Fruit fly (Drosophila melanogaster) whole organism, embryonic: Measurements from ENCODE around the gene Rab23.
A peak's percentile ranks its signal among the peaks of the same experiment; 100 is the strongest.

Experiments used
- Atf6 ChIP-seq: fragments of 200-800 bp; sonication (Bioruptor generic); IDR thresholded peaks from 2 replicates; pipeline ENCODE4 v1.3.6; 2022; ENCODE audit warnings: missing biosample characterization, missing genetic modification characterization
- B-H1 ChIP-seq: fragments of 200-800 bp; sonication (Bioruptor generic); IDR thresholded peaks from 3 replicates; pipeline ENCODE4 v1.3.6; 2022; ENCODE audit warnings: missing biosample characterization, missing genetic modification characterization
- BEAF-32 ChIP-seq: fragments of 200-800 bp; sonication (Bioruptor generic); optimal IDR thresholded peaks from 3 replicates; lab custom pipeline; 2017; ENCODE audit warnings: missing biosample characterization, missing genetic modification characterization, mild to moderate bottlenecking, moderate library complexity, missing genetic modification reagents
- CG10147 ChIP-seq: fragments of 200-800 bp; sonication (Bioruptor generic); optimal IDR thresholded peaks from 2 replicates; lab custom pipeline; 2019; ENCODE audit warnings: missing biosample characterization, mild to moderate bottlenecking, missing genetic modification characterization, moderate library complexity
- CG10274 ChIP-seq: fragments of 200-800 bp; sonication (Bioruptor generic); optimal IDR thresholded peaks from 3 replicates; lab custom pipeline; 2017; ENCODE audit warnings: missing biosample characterization, mild to moderate bottlenecking, missing genetic modification characterization
- CG10366 ChIP-seq: fragments of 200-800 bp; sonication (Bioruptor generic); IDR thresholded peaks from 2 replicates; pipeline ENCODE4 v1.3.6; 2022; ENCODE audit warnings: missing biosample characterization, missing genetic modification characterization
- CG10654 ChIP-seq: fragments of 200-800 bp; sonication (Bioruptor generic); optimal IDR thresholded peaks from 2 replicates; lab custom pipeline; 2016; ENCODE audit warnings: missing biosample characterization, missing genetic modification characterization
- CG11085 ChIP-seq: fragments of 200-800 bp; sonication (Bioruptor generic); IDR thresholded peaks from 2 replicates; pipeline ENCODE4 v1.3.6; 2022; ENCODE audit warnings: missing biosample characterization, missing genetic modification characterization
- CG12219 ChIP-seq: fragments of 200-800 bp; sonication (Bioruptor generic); optimal IDR thresholded peaks from 3 replicates; lab custom pipeline; 2018; ENCODE audit warnings: missing biosample characterization, mild to moderate bottlenecking, missing genetic modification characterization
- CG13775 ChIP-seq: fragments of 200-800 bp; sonication (Bioruptor generic); optimal IDR thresholded peaks from 3 replicates; lab custom pipeline; 2017; ENCODE audit warnings: missing biosample characterization, mild to moderate bottlenecking, missing genetic modification characterization
- CG17385 ChIP-seq: fragments of 200-800 bp; sonication (Bioruptor generic); optimal IDR thresholded peaks from 3 replicates; lab custom pipeline; 2018; ENCODE audit warnings: missing biosample characterization, mild to moderate bottlenecking, missing genetic modification characterization
- CG1832 ChIP-seq: fragments of 200-800 bp; sonication (Bioruptor generic); optimal IDR thresholded peaks from 2 replicates; lab custom pipeline; 2017; ENCODE audit warnings: missing biosample characterization, mild to moderate bottlenecking, missing genetic modification characterization, inconsistent platforms
- CG18476 ChIP-seq: fragments of 200-800 bp; sonication (Bioruptor generic); optimal IDR thresholded peaks from 2 replicates; lab custom pipeline; 2016; ENCODE audit warnings: missing biosample characterization, mild to moderate bottlenecking, missing genetic modification characterization
- CG34422 ChIP-seq: fragments of 200-800 bp; sonication (Bioruptor generic); IDR thresholded peaks from 3 replicates; pipeline ENCODE4 v1.3.6; 2022; ENCODE audit warnings: missing biosample characterization, missing genetic modification characterization
- CG3726 ChIP-seq: fragments of 200-800 bp; sonication (Bioruptor generic); IDR thresholded peaks from 3 replicates; pipeline ENCODE4, ENCODE4 v1.3.6; 2022; ENCODE audit warnings: missing biosample characterization, missing genetic modification characterization
- CG3847 ChIP-seq: fragments of 200-800 bp; sonication (Bioruptor generic); IDR thresholded peaks from 2 replicates; pipeline ENCODE4 v1.3.6; 2022; ENCODE audit warnings: missing biosample characterization, missing genetic modification characterization
- CG4424 ChIP-seq: fragments of 200-800 bp; sonication (Bioruptor generic); optimal IDR thresholded peaks from 3 replicates; lab custom pipeline; 2016; ENCODE audit warnings: missing biosample characterization, missing genetic modification characterization
- CG6854 ChIP-seq: fragments of 200-800 bp; sonication (Bioruptor generic); optimal IDR thresholded peaks from 3 replicates; lab custom pipeline; 2017; ENCODE audit warnings: missing biosample characterization, mild to moderate bottlenecking, missing genetic modification characterization
- CG7271 ChIP-seq: fragments of 200-800 bp; sonication (Bioruptor generic); optimal IDR thresholded peaks from 2 replicates; lab custom pipeline; 2018; ENCODE audit warnings: missing biosample characterization, mild to moderate bottlenecking, missing genetic modification characterization, moderate library complexity
- CG7963 ChIP-seq: fragments of 200-800 bp; sonication (Bioruptor generic); IDR thresholded peaks from 3 replicates; pipeline ENCODE4 v1.3.6; 2022; ENCODE audit warnings: missing biosample characterization, missing genetic modification characterization; ENCODE audit not compliant: partially characterized antibody
- CG8359 ChIP-seq: fragments of 200-800 bp; sonication (Bioruptor generic); optimal IDR thresholded peaks from 2 replicates; lab custom pipeline; 2017; ENCODE audit warnings: missing biosample characterization, mild to moderate bottlenecking, missing genetic modification characterization, borderline replicate concordance
- CG8478 ChIP-seq: fragments of >200 bp; optimal IDR thresholded peaks from 2 replicates; lab custom pipeline; 2018
- CG9797 ChIP-seq: fragments of 200-800 bp; sonication (Bioruptor generic); optimal IDR thresholded peaks from 3 replicates; lab custom pipeline; 2018; ENCODE audit warnings: missing biosample characterization, mild to moderate bottlenecking, missing genetic modification characterization
- CG9876 ChIP-seq: fragments of 200-800 bp; sonication (Bioruptor generic); optimal IDR thresholded peaks from 2 replicates; lab custom pipeline; 2016; ENCODE audit warnings: missing biosample characterization, missing genetic modification characterization
- D19B ChIP-seq: fragments of 200-800 bp; sonication (Bioruptor generic); optimal IDR thresholded peaks from 2 replicates; lab custom pipeline; 2017; ENCODE audit warnings: missing biosample characterization, mild to moderate bottlenecking, missing genetic modification characterization
- Dbx ChIP-seq: fragments of 200-800 bp; sonication (Bioruptor generic); IDR thresholded peaks from 3 replicates; pipeline ENCODE4 v1.3.6; 2022; ENCODE audit warnings: missing biosample characterization, missing genetic modification characterization
- E2f2 ChIP-seq: fragments of 200-800 bp; sonication (Bioruptor generic); IDR thresholded peaks from 2 replicates; pipeline ENCODE4 v1.3.6; 2022; ENCODE audit warnings: missing biosample characterization, missing genetic modification characterization
- Ets65A ChIP-seq: fragments of 200-800 bp; sonication (Bioruptor generic); peaks from one replicate; lab custom pipeline; 2016; ENCODE audit warnings: missing biosample characterization, missing genetic modification characterization
- Gug ChIP-seq: fragments of 200-800 bp; sonication (Bioruptor generic); IDR thresholded peaks from 4 replicates; pipeline ENCODE4 v1.3.6; 2022; ENCODE audit warnings: missing biosample characterization, missing genetic modification characterization
- HLH54F ChIP-seq: fragments of 200-800 bp; sonication (Bioruptor generic); optimal IDR thresholded peaks from 3 replicates; lab custom pipeline; 2016; ENCODE audit warnings: missing biosample characterization, missing genetic modification characterization
- Lpt ChIP-seq: fragments of >200 bp; optimal IDR thresholded peaks from 2 replicates; lab custom pipeline; 2018; ENCODE audit warnings: missing biosample characterization, missing genetic modification characterization
- Mes4 ChIP-seq: fragments of 200-800 bp; sonication (Bioruptor generic); optimal IDR thresholded peaks from 2 replicates; lab custom pipeline; 2016; ENCODE audit warnings: missing biosample characterization, missing genetic modification characterization
- Nf-YC ChIP-seq: fragments of 200-800 bp; optimal IDR thresholded peaks from 3 replicates; lab custom pipeline; 2019; ENCODE audit warnings: missing biosample characterization, mild to moderate bottlenecking, missing genetic modification characterization, moderate library complexity
- Scr ChIP-seq: fragments of 200-800 bp; sonication (Bioruptor generic); IDR thresholded peaks from 2 replicates; pipeline ENCODE4 v1.3.6; 2022; ENCODE audit warnings: missing biosample characterization, missing genetic modification characterization; ENCODE audit not compliant: partially characterized antibody
- Usf ChIP-seq: fragments of 200-800 bp; sonication (Bioruptor generic); optimal IDR thresholded peaks from 2 replicates; lab custom pipeline; 2017; ENCODE audit warnings: missing genotype, missing biosample characterization, missing genetic modification characterization
- Vsx1 ChIP-seq: fragments of 200-800 bp; sonication (Bioruptor generic); optimal IDR thresholded peaks from 2 replicates; lab custom pipeline; 2017; ENCODE audit warnings: missing biosample characterization, mild to moderate bottlenecking, missing genetic modification characterization, missing genetic modification reagents
- ara ChIP-seq: fragments of 200-800 bp; sonication (Bioruptor generic); IDR thresholded peaks from 2 replicates; pipeline ENCODE4 v1.3.6; 2022; ENCODE audit warnings: missing biosample characterization, missing genetic modification characterization
- ase ChIP-seq: fragments of 200-800 bp; sonication (Bioruptor generic); IDR thresholded peaks from 3 replicates; pipeline ENCODE4 v1.3.6; 2022; ENCODE audit warnings: missing biosample characterization, missing genetic modification characterization
- bcd ChIP-seq: fragments of 200-800 bp; sonication (Bioruptor generic); optimal IDR thresholded peaks from 2 replicates; lab custom pipeline; 2017; ENCODE audit warnings: missing biosample characterization, mild to moderate bottlenecking, missing genetic modification characterization
- cg ChIP-seq: fragments of 200-800 bp; sonication (Bioruptor generic); optimal IDR thresholded peaks from 3 replicates; lab custom pipeline; 2019; ENCODE audit warnings: missing biosample characterization, mild to moderate bottlenecking, missing genetic modification characterization, moderate library complexity
- crp ChIP-seq, 2 experiments: fragments of 200-800 bp; sonication (Bioruptor generic); optimal IDR thresholded peaks; 2 replicates in 1 of 2; 3 replicates in 1 of 2; lab custom pipeline; 2017; ENCODE audit warnings: missing biosample characterization in 2 of 2, missing genetic modification characterization in 2 of 2, mild to moderate bottlenecking in 1 of 2, moderate library complexity in 1 of 2
- dati ChIP-seq: fragments of 200-800 bp; sonication (Bioruptor generic); IDR thresholded peaks from 2 replicates; pipeline ENCODE4 v1.3.6; 2022; ENCODE audit warnings: missing biosample characterization, missing genetic modification characterization
- fd64A ChIP-seq: fragments of 200-800 bp; sonication (Bioruptor generic); optimal IDR thresholded peaks from 3 replicates; lab custom pipeline; 2018; ENCODE audit warnings: missing biosample characterization, mild to moderate bottlenecking, missing genetic modification characterization
- her ChIP-seq: fragments of 200-800 bp; sonication (Bioruptor generic); optimal IDR thresholded peaks from 2 replicates; lab custom pipeline; 2016; ENCODE audit warnings: missing biosample characterization, missing genetic modification characterization
- hth ChIP-seq: fragments of >200 bp; optimal IDR thresholded peaks from 2 replicates; lab custom pipeline; 2017; ENCODE audit warnings: inconsistent platforms
- rib ChIP-seq: fragments of 200-800 bp; sonication (Bioruptor generic); IDR thresholded peaks from 2 replicates; pipeline ENCODE4 v1.3.6; 2022; ENCODE audit warnings: missing biosample characterization, missing genetic modification characterization
- sens ChIP-seq: fragments of 200-800 bp; sonication (Bioruptor generic); peaks from one replicate; lab custom pipeline; 2016; ENCODE audit warnings: missing biosample characterization, missing genetic modification characterization
- sug ChIP-seq: fragments of 200-800 bp; optimal IDR thresholded peaks from 2 replicates; lab custom pipeline; 2019; ENCODE audit warnings: missing biosample characterization, mild to moderate bottlenecking, missing genetic modification characterization, moderate library complexity
- tgo ChIP-seq: fragments of 200-800 bp; sonication (Bioruptor generic); IDR thresholded peaks from 3 replicates; pipeline ENCODE4 v1.3.6; 2022; ENCODE audit warnings: missing biosample characterization, missing genetic modification characterization
- vvl ChIP-seq: fragments of 200-800 bp; sonication (Bioruptor generic); IDR thresholded peaks from 2 replicates; pipeline ENCODE4 v1.3.6; 2022; ENCODE audit warnings: missing biosample characterization, missing genetic modification characterization
- wor ChIP-seq: fragments of 200-800 bp; sonication (Bioruptor generic); IDR thresholded peaks from 2 replicates; pipeline ENCODE4 v1.3.6; 2022; ENCODE audit warnings: missing biosample characterization, missing genetic modification characterization
- zen2 ChIP-seq: fragments of 200-800 bp; sonication (Bioruptor generic); IDR thresholded peaks from 3 replicates; pipeline ENCODE4 v1.3.6; 2022; ENCODE audit warnings: missing biosample characterization, missing genetic modification characterization; ENCODE audit not compliant: partially characterized antibody

Rab23 gene

dm6 chr3R:5686049-5686757 is 969 bp upstream of the Rab23 start (continued):
- TF ChIP-seq Gug (GFP tag; lab: Robert Waterston, UW) (peak; percentile 33; the same call in 1 of the 4 replicates), Vsx1 (GFP tag; lab: Kevin White, UChicago) (peak; percentile 15), CG10654 (peak; percentile 12), CG34422 (no peak), ase (GFP tag; lab: Robert Waterston, UW) (no peak), Usf (GFP tag; lab: Kevin White, UChicago) (no peak), HLH54F (GFP tag; lab: Kevin White, UChicago) (peak; percentile 57), CG4424 (GFP tag; lab: Kevin White, UChicago) (peak; percentile 24), CG3847 (GFP tag; lab: Robert Waterston, UW) (no peak), CG8359 (GFP tag; lab: Kevin White, UChicago) (peak; percentile 30), CG7271 (tag; lab: Kevin White, UChicago) (no peak), CG11085 (GFP tag; lab: Robert Waterston, UW) (no peak), CG7963 (GFP tag; lab: Robert Waterston, UW) (no peak), CG12219 (GFP tag; lab: Kevin White, UChicago) (peak; percentile 37), ara (GFP tag; lab: Robert Waterston, UW) (no peak), Nf-YC (peak; percentile 7), CG9797 (GFP tag; lab: Kevin White, UChicago) (no peak), Mes4 (GFP tag; lab: Kevin White, UChicago) (peak; percentile 44), sug (peak; percentile 51), dati (GFP tag; lab: Robert Waterston, UW) (no peak), D19B (GFP tag; lab: Kevin White, UChicago) (peak; percentile 26), Lpt (GFP tag; lab: Kevin White, UChicago) (no peak), tgo (GFP tag; lab: Robert Waterston, UW) (peak; percentile 56; the same call in 2 of the 3 replicates), BEAF-32 (GFP tag; lab: Kevin White, UChicago) (no peak), Atf6 (GFP tag; lab: Robert Waterston, UW) (no peak; the same call in 1 of the 2 replicates), wor (peak; percentile 15; the same call in 1 of the 2 replicates), bcd (peak; percentile 53), CG10274 (GFP tag; lab: Kevin White, UChicago) (no peak), hth (lab: Kevin White, UChicago) (no peak), CG17385 (GFP tag; lab: Kevin White, UChicago) (peak; percentile 25), CG18476 (peak; percentile 7), B-H1 (peak; percentile 15; the same call in 2 of the 3 replicates), her (peak; percentile 6), CG10147 (GFP tag; lab: Kevin White, UChicago) (peak; percentile 35), CG3726 (GFP tag; lab: Robert Waterston, UW) (no peak), CG6854 (no peak), CG10366 (GFP tag; lab: Robert Waterston, UW) (peak; percentile 52), CG9876 (GFP tag; lab: Kevin White, UChicago) (no peak), CG8478 (lab: Kevin White, UChicago) (no peak), Scr (GFP tag; lab: Robert Waterston, UW) (no peak)

dm6 chr3R:5684550-5685118 is 600 bp downstream of the Rab23 start:
- no peak for TF ChIP-seq zen2 (GFP tag; lab: Robert Waterston, UW)
- no peak for TF ChIP-seq CG13775 (GFP tag; lab: Kevin White, UChicago)
- TF ChIP-seq Dbx (GFP tag; lab: Robert Waterston, UW), result no peak
- TF ChIP-seq CG1832 (GFP tag; lab: Kevin White, UChicago), result no peak
- TF ChIP-seq cg (GFP tag; lab: Kevin White, UChicago), result peak; percentile 85
- peak; percentile 8; the same call in 1 of the 2 replicates for TF ChIP-seq vvl (GFP tag; lab: Robert Waterston, UW)
- TF ChIP-seq Ets65A (GFP tag; lab: Kevin White, UChicago), result peak; percentile 48
- TF ChIP-seq E2f2 (GFP tag; lab: Robert Waterston, UW), result no peak
- TF ChIP-seq sens (GFP tag; lab: Kevin White, UChicago), result peak; percentile 55
- TF ChIP-seq Lpt (GFP tag; lab: Kevin White, UChicago), result no peak
- TF ChIP-seq fd64A (GFP tag; lab: Kevin White, UChicago), result no peak
- peak; percentile 30; the same call in 1 of the 2 replicates for TF ChIP-seq rib (GFP tag; lab: Robert Waterston, UW)
- no peak for TF ChIP-seq crp (GFP tag; optimal IDR thresholded peaks at IDR 0.05; lab: Kevin White, UChicago)
